Worm (Caenorhabditis elegans) whole organism, late embryonic: ENCODE results near the gene str-209.
A peak's percentile ranks its signal among the peaks of the same experiment; 100 is the strongest.

ENCODE experiments used
- C38D4.7 ChIP-seq: fragments of 200-800 bp; sonication (Bioruptor generic); optimal IDR thresholded peaks from 2 replicates; lab custom pipeline; 2018; ENCODE audit warnings: mild to moderate bottlenecking, missing genetic modification characterization, moderate library complexity, missing compliant biosample characterization
- K02D7.2 ChIP-seq: sonication (generic microtip); optimal IDR thresholded peaks from 2 replicates; lab custom pipeline; 2017; ENCODE audit warnings: mild to moderate bottlenecking, missing genetic modification characterization, missing compliant biosample characterization
- Y22D7AL.16 ChIP-seq: sonication (generic microtip); optimal IDR thresholded peaks from 2 replicates; lab custom pipeline; 2016; ENCODE audit warnings: missing genetic modification characterization, missing compliant biosample characterization
- ceh-14 ChIP-seq: sonication (generic microtip); optimal IDR thresholded peaks from 2 replicates; lab custom pipeline; 2016; ENCODE audit warnings: missing genotype, missing genetic modification characterization, missing compliant biosample characterization
- ceh-18 ChIP-seq: sonication (generic microtip); optimal IDR thresholded peaks from 2 replicates; lab custom pipeline; 2016; ENCODE audit warnings: missing genetic modification characterization, missing compliant biosample characterization
- ceh-19 ChIP-seq: fragments of 200-800 bp; sonication (Bioruptor generic); optimal IDR thresholded peaks from 2 replicates; lab custom pipeline; 2018; ENCODE audit warnings: mild to moderate bottlenecking, missing genetic modification characterization, missing compliant biosample characterization
- ceh-2 ChIP-seq: sonication (generic microtip); optimal IDR thresholded peaks from 2 replicates; lab custom pipeline; 2016; ENCODE audit warnings: missing genotype, missing genetic modification characterization, missing compliant biosample characterization
- ceh-22 ChIP-seq: sonication (generic microtip); optimal IDR thresholded peaks from 2 replicates; lab custom pipeline; 2017; ENCODE audit warnings: missing biosample characterization, missing genetic modification characterization
- ceh-34 ChIP-seq: sonication (generic microtip); optimal IDR thresholded peaks from 2 replicates; lab custom pipeline; 2016; ENCODE audit warnings: mild to moderate bottlenecking, missing genetic modification characterization, missing compliant biosample characterization
- ceh-48 ChIP-seq: sonication (generic microtip); optimal IDR thresholded peaks from 2 replicates; lab custom pipeline; 2016; ENCODE audit warnings: missing genetic modification characterization, inconsistent platforms, missing compliant biosample characterization
- ceh-6 ChIP-seq: fragments of 200-800 bp; sonication (Bioruptor generic); optimal IDR thresholded peaks from 2 replicates; lab custom pipeline; 2018; ENCODE audit warnings: mild to moderate bottlenecking, missing genetic modification characterization, missing compliant biosample characterization
- dve-1 ChIP-seq: sonication (generic microtip); optimal IDR thresholded peaks from 2 replicates; lab custom pipeline; 2017; ENCODE audit warnings: antibody characterized with exemption, mild to moderate bottlenecking, missing genetic modification characterization, missing compliant biosample characterization
- ets-4 ChIP-seq: sonication (generic microtip); optimal IDR thresholded peaks from 2 replicates; lab custom pipeline; 2016; ENCODE audit warnings: missing genetic modification characterization, missing compliant biosample characterization
- eyg-1 ChIP-seq: sonication (generic microtip); optimal IDR thresholded peaks from 2 replicates; lab custom pipeline; 2016; ENCODE audit warnings: missing genotype, missing genetic modification characterization, missing compliant biosample characterization
- fax-1 ChIP-seq: sonication (generic microtip); optimal IDR thresholded peaks from 2 replicates; lab custom pipeline; 2016; ENCODE audit warnings: missing genotype, missing genetic modification characterization, missing compliant biosample characterization
- fkh-10 ChIP-seq: fragments of 150-350 bp; optimal IDR thresholded peaks from 2 replicates; lab custom pipeline; 2014; ENCODE audit warnings: missing biosample characterization, missing genetic modification reagents, missing genetic modification characterization
- fkh-6 ChIP-seq: sonication (generic microtip); optimal IDR thresholded peaks from 2 replicates; lab custom pipeline; 2016; ENCODE audit warnings: missing genetic modification characterization, missing compliant biosample characterization
- gmeb-2 ChIP-seq: sonication (generic microtip); optimal IDR thresholded peaks from 2 replicates; lab custom pipeline; 2016; ENCODE audit warnings: missing genetic modification characterization, inconsistent platforms, missing compliant biosample characterization
- hlh-30 ChIP-seq: sonication (generic microtip); optimal IDR thresholded peaks from 2 replicates; lab custom pipeline; 2017; ENCODE audit warnings: antibody characterized with exemption, missing genetic modification characterization, missing compliant biosample characterization; ENCODE audit not compliant: insufficient read depth
- hlh-6 ChIP-seq: sonication (generic microtip); optimal IDR thresholded peaks from 2 replicates; lab custom pipeline; 2016; ENCODE audit warnings: missing genotype, missing genetic modification characterization, missing compliant biosample characterization
- hlh-8 ChIP-seq: sonication (generic microtip); optimal IDR thresholded peaks from 2 replicates; lab custom pipeline; 2016; ENCODE audit warnings: missing genotype, missing genetic modification characterization, missing compliant biosample characterization
- lim-6 ChIP-seq: sonication (generic microtip); optimal IDR thresholded peaks from 2 replicates; lab custom pipeline; 2016; ENCODE audit warnings: missing genetic modification characterization, missing compliant biosample characterization
- lin-11 ChIP-seq: fragments of 200-800 bp; sonication (Bioruptor generic); optimal IDR thresholded peaks from 2 replicates; lab custom pipeline; 2018; ENCODE audit warnings: mild to moderate bottlenecking, missing genetic modification characterization, missing compliant biosample characterization
- madf-2 ChIP-seq: sonication (generic microtip); optimal IDR thresholded peaks from 2 replicates; lab custom pipeline; 2017; ENCODE audit warnings: missing genetic modification characterization, missing compliant biosample characterization
- mec-3 ChIP-seq: sonication (generic microtip); optimal IDR thresholded peaks from 2 replicates; lab custom pipeline; 2016; ENCODE audit warnings: borderline replicate concordance, missing genetic modification characterization, missing compliant biosample characterization
- nfya-1 ChIP-seq: sonication (generic microtip); optimal IDR thresholded peaks from 2 replicates; lab custom pipeline; 2017; ENCODE audit warnings: missing genetic modification characterization, mild to moderate bottlenecking, missing compliant biosample characterization, antibody characterized with exemption, moderate library complexity
- nhr-232 ChIP-seq: sonication (generic microtip); optimal IDR thresholded peaks from 2 replicates; lab custom pipeline; 2016; ENCODE audit warnings: missing genetic modification characterization, missing compliant biosample characterization
- npax-4 ChIP-seq: sonication (generic microtip); optimal IDR thresholded peaks from 2 replicates; lab custom pipeline; 2016; ENCODE audit warnings: missing genetic modification characterization, missing compliant biosample characterization
- odd-2 ChIP-seq: sonication (generic microtip); optimal IDR thresholded peaks from 2 replicates; lab custom pipeline; 2017; ENCODE audit warnings: antibody characterized with exemption, mild to moderate bottlenecking, missing genetic modification characterization, missing compliant biosample characterization
- pros-1 ChIP-seq: fragments of 150-350 bp; optimal IDR thresholded peaks from 2 replicates; lab custom pipeline; 2014; ENCODE audit warnings: missing biosample characterization, missing genetic modification reagents, missing genetic modification characterization
- sox-4 ChIP-seq: sonication (generic microtip); optimal IDR thresholded peaks from 2 replicates; lab custom pipeline; 2017; ENCODE audit warnings: mild to moderate bottlenecking, missing genetic modification characterization, inconsistent platforms, missing compliant biosample characterization
- tbx-7 ChIP-seq: sonication (generic microtip); optimal IDR thresholded peaks from 2 replicates; lab custom pipeline; 2016; ENCODE audit warnings: missing genotype, missing genetic modification characterization, missing compliant biosample characterization
- ttx-3 ChIP-seq: sonication (generic microtip); optimal IDR thresholded peaks from 2 replicates; lab custom pipeline; 2016; ENCODE audit warnings: missing genetic modification reagents, missing genetic modification characterization, missing compliant biosample characterization
- unc-42 ChIP-seq: sonication (generic microtip); optimal IDR thresholded peaks from 2 replicates; lab custom pipeline; 2016; ENCODE audit warnings: missing genotype, missing genetic modification characterization, missing compliant biosample characterization
- unc-55 ChIP-seq: sonication (generic microtip); optimal IDR thresholded peaks from 2 replicates; lab custom pipeline; 2017; ENCODE audit warnings: missing biosample characterization, missing genetic modification reagents, missing genetic modification characterization

Gene str-209

ce11 chrV:4956529-4956928 is 7.8 kb downstream of the str-209 start, which contains the start of gene str-208:
str-208 (plus strand) TSS chrV:4956829.
- TF ChIP-seq ceh-6 (GFP tag; lab: Kevin White, UChicago), result no peak
- no peak for TF ChIP-seq lin-11 (tag; lab: Kevin White, UChicago)
- TF ChIP-seq fkh-6 (tag; lab: Kevin White, UChicago), result no peak
- TF ChIP-seq npax-4, result no peak
- no peak for TF ChIP-seq K02D7.2 (tag; lab: Kevin White, UChicago)
- TF ChIP-seq fkh-10 (GFP tag; lab: Kevin White, UChicago), result no peak
- no peak for TF ChIP-seq hlh-30 (tag; lab: Kevin White, UChicago)
- no peak for TF ChIP-seq ttx-3 (tag; lab: Kevin White, UChicago)
- no peak for TF ChIP-seq tbx-7 (tag; lab: Kevin White, UChicago)
- no peak for TF ChIP-seq mec-3 (tag; lab: Kevin White, UChicago)
- no peak for TF ChIP-seq gmeb-2 (tag; lab: Kevin White, UChicago)
- no peak for TF ChIP-seq hlh-6
- no peak for TF ChIP-seq C38D4.7 (GFP tag; lab: Kevin White, UChicago)
- no peak for TF ChIP-seq Y22D7AL.16 (tag; lab: Kevin White, UChicago)
- TF ChIP-seq nhr-232, result no peak
- TF ChIP-seq nfya-1 (tag; lab: Kevin White, UChicago), result no peak
- TF ChIP-seq ceh-22 (tag; lab: Kevin White, UChicago), result no peak

ce11 chrV:4957619-4958018 is 8.9 kb downstream of the str-209 start:
- no peak for TF ChIP-seq ceh-34
- no peak for TF ChIP-seq fax-1 (tag; lab: Kevin White, UChicago)
- TF ChIP-seq npax-4, result no peak

ce11 chrV:4960686-4961085 is 12.0 kb downstream of the str-209 start:
- no peak for TF ChIP-seq ceh-34
- TF ChIP-seq gmeb-2 (tag; lab: Kevin White, UChicago), result no peak
- TF ChIP-seq ceh-2 (tag; lab: Kevin White, UChicago), result no peak
- no peak for TF ChIP-seq sox-4
- TF ChIP-seq lin-11 (tag; lab: Kevin White, UChicago), result no peak
- TF ChIP-seq lim-6 (tag; lab: Kevin White, UChicago), result no peak
- TF ChIP-seq madf-2 (tag; lab: Kevin White, UChicago), result no peak
- no peak for TF ChIP-seq fax-1 (tag; lab: Kevin White, UChicago)

- TF ChIP-seq ceh-48 (peak; percentile 27), unc-55 (GFP tag; lab: Kevin White, UChicago) (peak; percentile 13), ceh-14 (tag; lab: Kevin White, UChicago) (no peak), nfya-1 (tag; lab: Kevin White, UChicago) (peak; percentile 14), unc-42 (tag; lab: Kevin White, UChicago) (peak; percentile 33)
Observed at ce11 chrV:4962968-4963367, 14.2 kb downstream of the str-209 start, which contains the start of gene tam-1. tam-1 (minus strand) TSS chrV:4963102.

ce11 chrV:4963606-4964005 is 14.9 kb downstream of the str-209 start:
- TF ChIP-seq ceh-19 (GFP tag; lab: Kevin White, UChicago) (no peak), unc-55 (GFP tag; lab: Kevin White, UChicago) (no peak), nfya-1 (tag; lab: Kevin White, UChicago) (no peak), eyg-1 (tag; lab: Kevin White, UChicago) (no peak), ceh-18 (no peak), dve-1 (no peak), hlh-8 (tag; lab: Kevin White, UChicago) (no peak), madf-2 (tag; lab: Kevin White, UChicago) (no peak), odd-2 (tag; lab: Kevin White, UChicago) (no peak), pros-1 (tag; lab: Kevin White, UChicago) (no peak), ets-4 (no peak)
